Worm (Caenorhabditis elegans) whole organism, late embryonic: Measurements from ENCODE around the gene tbc-13.

Experiments
- F13H6.1 ChIP-seq: sonication (generic microtip); optimal IDR thresholded peaks from 2 replicates; lab custom pipeline; 2016; ENCODE audit warnings: missing genetic modification characterization, missing compliant biosample characterization
- K09A11.1 ChIP-seq: sonication (generic microtip); optimal IDR thresholded peaks from 2 replicates; lab custom pipeline; 2017; ENCODE audit warnings: antibody characterized with exemption, mild to moderate bottlenecking, missing genetic modification characterization, missing compliant biosample characterization; ENCODE audit not compliant: insufficient read depth
- T23F11.4 ChIP-seq: fragments of 200-800 bp; sonication (Bioruptor generic); optimal IDR thresholded peaks from 2 replicates; lab custom pipeline; 2018; ENCODE audit warnings: mild to moderate bottlenecking, missing genetic modification characterization, missing compliant biosample characterization
- ama-1 ChIP-seq: fragments of 150-350 bp; optimal IDR thresholded peaks from 2 replicates; lab custom pipeline; 2014
- ceh-9 ChIP-seq: sonication (generic microtip); optimal IDR thresholded peaks from 2 replicates; lab custom pipeline; 2016; ENCODE audit warnings: mild to moderate bottlenecking, missing genetic modification characterization, inconsistent platforms, missing compliant biosample characterization
- dve-1 ChIP-seq: sonication (generic microtip); optimal IDR thresholded peaks from 2 replicates; lab custom pipeline; 2017; ENCODE audit warnings: antibody characterized with exemption, mild to moderate bottlenecking, missing genetic modification characterization, missing compliant biosample characterization
- elt-2 ChIP-seq: sonication (generic microtip); optimal IDR thresholded peaks from 2 replicates; lab custom pipeline; 2016; ENCODE audit warnings: missing genetic modification reagents, missing genetic modification characterization, missing compliant biosample characterization
- elt-4 ChIP-seq: sonication (generic microtip); optimal IDR thresholded peaks from 2 replicates; lab custom pipeline; 2016; ENCODE audit warnings: missing genetic modification characterization, missing compliant biosample characterization
- ets-4 ChIP-seq: sonication (generic microtip); optimal IDR thresholded peaks from 2 replicates; lab custom pipeline; 2016; ENCODE audit warnings: missing genetic modification characterization, missing compliant biosample characterization
- fkh-10 ChIP-seq: fragments of 150-350 bp; optimal IDR thresholded peaks from 2 replicates; lab custom pipeline; 2014; ENCODE audit warnings: missing biosample characterization, missing genetic modification reagents, missing genetic modification characterization
- hlh-8 ChIP-seq: sonication (generic microtip); optimal IDR thresholded peaks from 2 replicates; lab custom pipeline; 2016; ENCODE audit warnings: missing genotype, missing genetic modification characterization, missing compliant biosample characterization
- lin-11 ChIP-seq: fragments of 200-800 bp; sonication (Bioruptor generic); optimal IDR thresholded peaks from 2 replicates; lab custom pipeline; 2018; ENCODE audit warnings: mild to moderate bottlenecking, missing genetic modification characterization, missing compliant biosample characterization
- madf-2 ChIP-seq: sonication (generic microtip); optimal IDR thresholded peaks from 2 replicates; lab custom pipeline; 2017; ENCODE audit warnings: missing genetic modification characterization, missing compliant biosample characterization
- nfya-1 ChIP-seq: sonication (generic microtip); optimal IDR thresholded peaks from 2 replicates; lab custom pipeline; 2017; ENCODE audit warnings: missing genetic modification characterization, mild to moderate bottlenecking, missing compliant biosample characterization, antibody characterized with exemption, moderate library complexity
- nhr-11 ChIP-seq: fragments of 150-350 bp; optimal IDR thresholded peaks from 2 replicates; lab custom pipeline; 2014; ENCODE audit warnings: missing biosample characterization, missing genetic modification characterization
- odd-2 ChIP-seq: sonication (generic microtip); optimal IDR thresholded peaks from 2 replicates; lab custom pipeline; 2017; ENCODE audit warnings: antibody characterized with exemption, mild to moderate bottlenecking, missing genetic modification characterization, missing compliant biosample characterization
- pag-3 ChIP-seq: sonication (generic microtip); optimal IDR thresholded peaks from 2 replicates; lab custom pipeline; 2016; ENCODE audit warnings: missing compliant biosample characterization, missing genetic modification characterization, borderline replicate concordance
- pat-9 ChIP-seq: fragments of 200-800 bp; sonication (Bioruptor generic); optimal IDR thresholded peaks from 2 replicates; lab custom pipeline; 2018; ENCODE audit warnings: mild to moderate bottlenecking, missing genetic modification characterization, moderate library complexity, missing compliant biosample characterization
- pha-2 ChIP-seq: sonication (generic microtip); optimal IDR thresholded peaks from 2 replicates; lab custom pipeline; 2017; ENCODE audit warnings: mild to moderate bottlenecking, missing genetic modification characterization, missing compliant biosample characterization
- pros-1 ChIP-seq: fragments of 150-350 bp; optimal IDR thresholded peaks from 2 replicates; lab custom pipeline; 2014; ENCODE audit warnings: missing biosample characterization, missing genetic modification reagents, missing genetic modification characterization
- rnt-1 ChIP-seq: sonication (generic microtip); optimal IDR thresholded peaks from 2 replicates; lab custom pipeline; 2016; ENCODE audit warnings: missing genetic modification characterization, missing compliant biosample characterization
- sdc-2 ChIP-seq: sonication (generic microtip); optimal IDR thresholded peaks from 2 replicates; lab custom pipeline; 2016; ENCODE audit warnings: missing genotype, missing genetic modification characterization, missing compliant biosample characterization
- tbx-2 ChIP-seq: sonication (generic microtip); optimal IDR thresholded peaks from 2 replicates; lab custom pipeline; 2016; ENCODE audit warnings: missing genetic modification characterization, missing compliant biosample characterization
- ttx-3 ChIP-seq: sonication (generic microtip); optimal IDR thresholded peaks from 2 replicates; lab custom pipeline; 2016; ENCODE audit warnings: missing genetic modification reagents, missing genetic modification characterization, missing compliant biosample characterization
- unc-3 ChIP-seq, 2 experiments: fragments of 200-800 bp in 1 of 2; sonication (Bioruptor generic) in 1 of 2; sonication (generic microtip) in 1 of 2; conservative IDR thresholded peaks in 1 of 2; optimal IDR thresholded peaks in 1 of 2; 2 replicates each; pipeline versions ENCODE4 v1.3.6 to Lab custom; 2016 to 2022; ENCODE audit warnings: missing compliant biosample characterization in 2 of 2, missing genetic modification characterization in 2 of 2, missing genetic modification reagents in 1 of 2
- unc-55 ChIP-seq: sonication (generic microtip); optimal IDR thresholded peaks from 2 replicates; lab custom pipeline; 2017; ENCODE audit warnings: missing biosample characterization, missing genetic modification reagents, missing genetic modification characterization
- ztf-16 ChIP-seq: sonication (generic microtip); optimal IDR thresholded peaks from 2 replicates; lab custom pipeline; 2017; ENCODE audit warnings: missing genetic modification characterization, missing compliant biosample characterization

The tbc-13 gene

DNA sequence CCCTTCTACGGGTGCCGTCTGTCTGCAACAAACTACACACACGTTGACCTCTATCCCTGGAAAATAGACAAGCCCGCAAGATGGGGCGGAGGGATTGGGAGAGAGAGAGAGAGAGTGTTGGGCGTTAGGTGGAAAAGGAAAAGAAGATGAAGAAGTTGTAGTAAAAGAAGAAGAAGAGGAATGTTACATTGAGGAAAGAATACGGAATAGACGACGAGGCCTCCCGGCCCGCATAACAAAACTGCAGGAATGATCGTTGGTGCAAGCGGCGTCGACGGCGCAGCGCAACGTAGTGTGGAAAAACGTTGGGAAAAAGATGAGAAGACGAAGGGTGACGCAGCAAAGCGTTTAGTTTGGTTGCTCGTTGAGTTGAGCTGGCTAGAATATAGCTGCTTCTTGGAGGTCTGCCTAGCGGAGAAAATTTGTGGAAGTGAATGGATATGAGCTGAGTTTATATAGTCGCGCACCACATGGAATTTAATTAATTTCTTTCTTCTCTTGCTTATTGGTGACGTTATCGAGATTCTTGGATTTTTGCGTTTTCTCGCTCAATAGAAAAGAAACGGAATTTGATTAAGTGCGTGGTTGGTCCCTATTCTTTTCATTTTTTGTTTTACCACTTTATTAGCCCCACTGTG lies 25.4 kb downstream of the tbc-13 start (continued):
- TF ChIP-seq F13H6.1 (tag; lab: Kevin White, UChicago), result peak; percentile 51
- TF ChIP-seq K09A11.1 (tag; lab: Kevin White, UChicago), result no peak
- TF ChIP-seq pat-9 (tag; lab: Kevin White, UChicago), result no peak
- TF ChIP-seq elt-4, result no peak
- no peak for TF ChIP-seq nhr-11
- TF ChIP-seq unc-55, result peak; percentile 45
- TF ChIP-seq tbx-2, result peak; percentile 77
- TF ChIP-seq pag-3, result no peak

DNA sequence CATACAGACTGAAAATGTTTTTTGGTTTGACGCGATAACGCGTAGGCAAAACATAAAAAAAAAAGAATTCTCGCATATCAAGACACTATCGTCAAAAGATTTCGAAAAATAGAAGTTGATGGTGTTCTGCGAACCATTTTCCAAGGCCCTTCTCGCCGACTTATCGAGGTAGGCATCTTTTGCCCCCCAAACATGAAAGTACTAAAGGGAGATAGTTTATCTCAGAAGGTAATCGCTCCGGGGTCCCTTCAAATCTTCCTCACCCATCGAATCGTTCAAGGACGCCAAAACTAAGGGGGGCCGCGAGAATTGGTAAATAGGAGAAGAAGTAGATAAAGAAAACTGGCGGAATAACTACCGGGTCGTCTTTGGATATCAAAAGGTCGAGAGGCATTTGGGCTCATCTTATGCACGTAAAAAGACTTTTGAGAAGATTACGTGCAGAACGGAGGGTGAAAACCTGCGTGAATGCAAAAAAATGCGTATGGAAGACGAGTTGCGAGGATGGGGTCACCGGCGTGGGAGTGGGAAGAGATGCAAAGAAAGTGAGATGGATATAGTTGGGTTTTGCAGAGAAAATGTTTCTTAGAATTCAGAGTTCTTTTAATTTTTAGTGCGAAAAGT lies 26.6 kb downstream of the tbc-13 start:
- TF ChIP-seq rnt-1 (tag; lab: Kevin White, UChicago) (peak; percentile 42), T23F11.4 (no peak)

DNA sequence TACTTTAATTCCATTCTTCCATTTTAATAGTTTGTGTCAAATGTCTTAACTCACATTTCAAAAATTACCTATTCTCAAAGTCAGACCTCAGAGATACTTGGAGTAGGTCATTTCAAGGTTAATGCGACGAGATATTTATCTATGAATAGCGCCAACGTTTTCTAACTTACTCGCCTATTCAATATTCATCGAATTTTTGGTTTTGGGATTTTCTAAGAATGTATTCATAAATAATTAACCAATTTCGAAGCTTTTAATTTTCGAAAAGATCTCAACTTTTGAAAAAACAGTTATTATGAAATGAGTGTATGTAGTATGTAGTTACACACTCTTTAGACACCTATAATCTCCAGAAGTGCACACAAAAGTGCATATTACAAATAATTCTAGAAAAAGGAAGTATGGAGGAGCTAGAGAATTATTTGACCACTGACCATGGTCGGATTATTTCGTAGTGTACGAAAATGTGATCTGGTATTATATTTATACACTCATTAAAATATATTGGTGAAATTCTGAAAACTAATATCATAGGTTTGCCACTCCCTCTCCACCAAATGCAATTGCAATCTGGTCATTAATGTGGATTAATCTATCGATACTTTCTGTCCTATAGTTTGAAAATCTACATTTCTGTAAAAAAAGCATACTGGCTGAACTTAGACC lies 27.8 kb downstream of the tbc-13 start:
- TF ChIP-seq unc-55 (no peak), pha-2 (no peak)
- TF ChIP-seq, all 69 proteins: peak for 0

DNA sequence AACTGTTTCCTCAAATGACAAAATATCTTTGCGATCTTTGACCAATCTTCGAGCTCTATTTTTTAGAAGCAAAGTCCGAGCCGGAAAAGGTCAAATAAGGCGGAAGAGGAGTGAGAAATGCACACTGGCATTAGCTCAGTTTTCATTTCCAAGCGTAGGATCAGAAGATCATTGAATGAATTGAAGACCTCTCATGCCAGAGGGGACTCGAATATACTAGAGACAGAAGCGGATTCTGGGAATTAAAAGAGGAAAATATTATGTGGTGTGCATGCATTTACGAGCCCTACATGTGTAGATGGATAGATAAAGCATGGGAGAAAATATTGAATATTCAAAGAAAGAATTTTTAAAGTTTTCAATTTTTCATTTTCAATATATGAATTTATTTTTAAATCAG lies 28.6 kb downstream of the tbc-13 start:
- TF ChIP-seq fkh-10 (GFP tag; lab: Kevin White, UChicago) (no peak), madf-2 (tag; lab: Kevin White, UChicago) (no peak), elt-2 (no peak), pat-9 (tag; lab: Kevin White, UChicago) (no peak), ets-4 (tag; lab: Kevin White, UChicago) (no peak), hlh-8 (no peak), ztf-16 (tag; lab: Kevin White, UChicago) (no peak), T23F11.4 (no peak)

DNA sequence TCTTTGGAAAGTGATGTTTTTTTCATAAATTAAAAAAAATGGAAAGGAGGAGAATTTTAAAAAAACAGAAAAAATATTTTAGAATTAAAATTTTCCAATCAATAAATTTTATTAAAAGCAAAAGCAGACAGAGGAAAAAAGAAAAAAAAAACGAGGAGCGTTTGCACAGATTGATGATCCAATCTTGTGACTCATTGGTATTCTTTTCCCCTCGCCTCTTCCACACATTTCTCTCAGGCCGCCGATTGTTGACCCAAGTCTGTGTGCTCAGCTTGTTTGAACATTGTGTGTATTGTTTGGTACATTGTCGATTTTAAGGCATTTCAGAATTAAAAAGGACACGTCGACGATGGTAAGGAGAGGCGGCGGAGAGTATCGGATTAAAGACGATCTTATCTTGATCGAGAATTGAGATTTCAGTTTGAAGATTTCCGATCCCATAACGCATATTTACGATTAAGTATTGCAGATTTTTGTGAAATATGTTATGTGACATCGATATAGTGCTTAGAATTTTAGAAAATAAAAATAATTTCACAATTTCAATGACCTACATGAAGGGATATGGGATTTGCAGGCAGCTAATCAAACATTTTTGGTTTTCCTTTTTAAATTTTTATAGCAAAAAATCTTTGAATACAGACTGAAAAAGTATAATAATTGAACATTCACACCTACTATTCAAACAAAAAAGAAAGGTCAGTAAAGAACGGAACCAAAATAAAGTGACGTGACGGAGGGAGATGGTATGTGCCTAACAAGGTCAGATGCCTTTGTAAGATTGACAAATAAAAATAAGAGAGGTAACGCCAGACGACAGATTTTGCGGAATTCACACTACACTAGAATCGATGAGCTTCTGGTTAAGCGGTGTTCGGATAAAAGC lies 31.0 kb downstream of the tbc-13 start:
- TF ChIP-seq pha-2, result peak; percentile 26
- TF ChIP-seq rnt-1 (tag; lab: Kevin White, UChicago), result no peak
- TF ChIP-seq, all 69 proteins: peak for 1

DNA sequence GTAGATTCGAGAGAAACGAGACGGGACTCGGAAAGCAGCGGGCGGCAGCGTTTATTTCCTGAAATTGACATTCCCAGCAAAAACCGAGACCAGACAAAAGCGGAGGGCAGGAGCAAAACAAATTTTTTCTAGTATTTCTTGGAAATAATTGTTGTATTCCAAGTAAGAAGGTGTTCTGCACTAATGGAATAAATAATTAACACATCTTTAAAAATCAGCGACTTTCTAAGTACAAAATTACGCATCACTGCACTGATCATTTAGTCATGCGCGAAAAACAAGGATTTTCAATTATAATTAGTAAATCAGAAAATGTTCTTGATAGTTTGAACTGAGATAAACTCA lies 31.6 kb downstream of the tbc-13 start:
- TF ChIP-seq nfya-1 (tag; lab: Kevin White, UChicago) (no peak), ttx-3 (tag; lab: Kevin White, UChicago) (no peak), pat-9 (tag; lab: Kevin White, UChicago) (no peak), dve-1 (tag; lab: Kevin White, UChicago) (no peak), F13H6.1 (tag; lab: Kevin White, UChicago) (no peak), fkh-10 (GFP tag; lab: Kevin White, UChicago) (no peak), elt-2 (no peak), lin-11 (tag; lab: Kevin White, UChicago) (no peak), ceh-9 (tag; lab: Kevin White, UChicago) (no peak), sdc-2 (no peak), pros-1 (tag; lab: Kevin White, UChicago) (no peak), unc-3 (GFP tag; conservative IDR thresholded peaks at IDR 0.05; lab: Robert Waterston, UW) (no peak), unc-3 (tag; optimal IDR thresholded peaks at IDR 0.05; lab: Kevin White, UChicago) (no peak), odd-2 (tag; lab: Kevin White, UChicago) (no peak), ama-1 (lab: Kevin White, UChicago) (no peak)
